Worm (Caenorhabditis elegans): ENCODE measurements around the gene Y39A1A.16.

- TF ChIP-seq flt-1 (GFP tag; IDR thresholded peaks at IDR 0.05) (no peak), T22C8.4 (GFP tag; IDR thresholded peaks at IDR 0.05) (no peak), ref-1 (GFP tag; conservative IDR thresholded peaks at IDR 0.05) (no peak), klf-2 (GFP tag; conservative IDR thresholded peaks at IDR 0.05) (no peak), med-1 (GFP tag; optimal IDR thresholded peaks at IDR 0.05; ENCODE audit: insufficient read depth) (no peak), tab-1 (GFP tag; IDR thresholded peaks at IDR 0.05) (no peak)
Observed at ce11 chrIII:10708484-10708883, 29.4 kb downstream of the Y39A1A.16 start.

All from whole organism, midembryonic.